Fruit fly (Drosophila melanogaster) whole organism, embryonic: ENCODE data around the gene CG14054.

Experiments
- Abd-B ChIP-seq: fragments of 200-800 bp; sonication (Bioruptor generic); optimal IDR thresholded peaks from 2 replicates; lab custom pipeline; 2018; ENCODE audit warnings: missing biosample characterization, mild to moderate bottlenecking, missing genetic modification characterization, moderate library complexity
- B-H1 ChIP-seq: fragments of 200-800 bp; sonication (Bioruptor generic); IDR thresholded peaks from 3 replicates; pipeline ENCODE4 v1.3.6; 2022; ENCODE audit warnings: missing biosample characterization, missing genetic modification characterization
- CG10565 ChIP-seq: fragments of 200-800 bp; sonication (Bioruptor generic); optimal IDR thresholded peaks from 3 replicates; lab custom pipeline; 2016; ENCODE audit warnings: missing biosample characterization, mild to moderate bottlenecking, missing genetic modification characterization
- CG10959 ChIP-seq: fragments of 200-800 bp; sonication (Bioruptor generic); IDR thresholded peaks from 2 replicates; pipeline ENCODE4 v1.3.6; 2022; ENCODE audit warnings: missing biosample characterization, missing genetic modification characterization
- CG11247 ChIP-seq: fragments of 200-800 bp; sonication (Bioruptor generic); IDR thresholded peaks from 2 replicates; pipeline ENCODE4 v1.3.6; 2022; ENCODE audit warnings: missing biosample characterization, missing genetic modification characterization
- CG12155 ChIP-seq: fragments of 200-800 bp; sonication (Bioruptor generic); optimal IDR thresholded peaks from 3 replicates; lab custom pipeline; 2016; ENCODE audit warnings: missing biosample characterization, missing genetic modification characterization
- CG13624 ChIP-seq: fragments of 200-800 bp; sonication (Bioruptor generic); optimal IDR thresholded peaks from 2 replicates; lab custom pipeline; 2016; ENCODE audit warnings: missing biosample characterization, missing genetic modification characterization
- CG13775 ChIP-seq: fragments of 200-800 bp; sonication (Bioruptor generic); optimal IDR thresholded peaks from 3 replicates; lab custom pipeline; 2017; ENCODE audit warnings: missing biosample characterization, mild to moderate bottlenecking, missing genetic modification characterization
- CG15601 ChIP-seq: fragments of 200-800 bp; sonication (Bioruptor generic); optimal IDR thresholded peaks from 3 replicates; lab custom pipeline; 2019; ENCODE audit warnings: missing biosample characterization, mild to moderate bottlenecking, missing genetic modification characterization, moderate library complexity
- CG2116 ChIP-seq: fragments of 200-800 bp; sonication (Bioruptor generic); optimal IDR thresholded peaks from 3 replicates; lab custom pipeline; 2018; ENCODE audit warnings: missing biosample characterization, mild to moderate bottlenecking, missing genetic modification characterization
- CG2712 ChIP-seq: fragments of 200-800 bp; optimal IDR thresholded peaks from 3 replicates; lab custom pipeline; 2019; ENCODE audit warnings: missing biosample characterization, mild to moderate bottlenecking, missing genetic modification characterization, moderate library complexity
- CG32772 ChIP-seq: fragments of 200-800 bp; sonication (Bioruptor generic); IDR thresholded peaks from 2 replicates; pipeline ENCODE4 v1.3.6; 2022; ENCODE audit warnings: missing biosample characterization, missing genetic modification characterization
- CG3838 ChIP-seq: fragments of 200-800 bp; sonication (Bioruptor generic); optimal IDR thresholded peaks from 3 replicates; lab custom pipeline; 2016; ENCODE audit warnings: missing biosample characterization, missing genetic modification characterization
- CG4328 ChIP-seq: fragments of 200-800 bp; sonication (Bioruptor generic); optimal IDR thresholded peaks from 3 replicates; lab custom pipeline; 2017; ENCODE audit warnings: missing biosample characterization, missing genetic modification reagents, missing genetic modification characterization
- CG6813 ChIP-seq: fragments of 200-800 bp; sonication (Bioruptor generic); optimal IDR thresholded peaks from 2 replicates; lab custom pipeline; 2017; ENCODE audit warnings: missing biosample characterization, missing genetic modification characterization, mild to moderate bottlenecking, moderate library complexity, missing genetic modification reagents
- CG7357 ChIP-seq: fragments of 200-800 bp; sonication (Bioruptor generic); IDR thresholded peaks from 3 replicates; pipeline ENCODE4 v1.3.6; 2022; ENCODE audit warnings: missing biosample characterization, missing genetic modification characterization
- CG7745 ChIP-seq: fragments of 200-800 bp; sonication (Bioruptor generic); optimal IDR thresholded peaks from 2 replicates; lab custom pipeline; 2018; ENCODE audit warnings: missing biosample characterization, mild to moderate bottlenecking, missing genetic modification characterization, moderate library complexity
- CG7963 ChIP-seq: fragments of 200-800 bp; sonication (Bioruptor generic); IDR thresholded peaks from 3 replicates; pipeline ENCODE4 v1.3.6; 2022; ENCODE audit warnings: missing biosample characterization, missing genetic modification characterization; ENCODE audit not compliant: partially characterized antibody
- Chrac-16 ChIP-seq: fragments of 200-800 bp; sonication (Bioruptor generic); optimal IDR thresholded peaks from 3 replicates; lab custom pipeline; 2016; ENCODE audit warnings: missing biosample characterization, missing genetic modification characterization
- D ChIP-seq, 2 experiments: fragments of 200-800 bp in 1 of 2; fragments of >200 bp in 1 of 2; sonication (Bioruptor generic) in 1 of 2; optimal IDR thresholded peaks; 2 replicates in 1 of 2; 3 replicates in 1 of 2; lab custom pipeline; 2017; ENCODE audit warnings: mild to moderate bottlenecking in 1 of 2, missing biosample characterization in 1 of 2, missing genetic modification characterization in 1 of 2, missing genetic modification reagents in 1 of 2
- D19B ChIP-seq: fragments of 200-800 bp; sonication (Bioruptor generic); optimal IDR thresholded peaks from 2 replicates; lab custom pipeline; 2017; ENCODE audit warnings: missing biosample characterization, mild to moderate bottlenecking, missing genetic modification characterization
- ERR ChIP-seq: fragments of 200-800 bp; sonication (Bioruptor generic); optimal IDR thresholded peaks from 2 replicates; lab custom pipeline; 2016; ENCODE audit warnings: missing biosample characterization, missing genetic modification characterization
- H2.0 ChIP-seq: fragments of 200-800 bp; sonication (Bioruptor generic); IDR thresholded peaks from 2 replicates; pipeline ENCODE4 v1.3.6; 2022; ENCODE audit warnings: missing biosample characterization, missing genetic modification characterization
- Hand ChIP-seq: fragments of 200-800 bp; sonication (Bioruptor generic); optimal IDR thresholded peaks from 2 replicates; lab custom pipeline; 2017; ENCODE audit warnings: mild to moderate bottlenecking, missing biosample characterization, missing genetic modification reagents, missing genetic modification characterization
- Hmx ChIP-seq: fragments of 200-800 bp; sonication (Bioruptor generic); optimal IDR thresholded peaks from 2 replicates; lab custom pipeline; 2016; ENCODE audit warnings: missing biosample characterization, missing genetic modification characterization
- Hr3 ChIP-seq: fragments of 200-800 bp; sonication (Bioruptor generic); optimal IDR thresholded peaks from 3 replicates; lab custom pipeline; 2016; ENCODE audit warnings: missing biosample characterization, missing genetic modification characterization
- Jarid2 ChIP-seq: fragments of 200-800 bp; sonication (Bioruptor generic); optimal IDR thresholded peaks from 3 replicates; lab custom pipeline; 2017; ENCODE audit warnings: mild to moderate bottlenecking, missing biosample characterization, missing genetic modification reagents, missing genetic modification characterization
- MBD-R2 ChIP-seq: fragments of 200-800 bp; sonication (Bioruptor generic); IDR thresholded peaks from 2 replicates; pipeline ENCODE4 v1.3.6; 2022; ENCODE audit warnings: missing biosample characterization, missing genetic modification characterization
- Nf-YC ChIP-seq: fragments of 200-800 bp; optimal IDR thresholded peaks from 3 replicates; lab custom pipeline; 2019; ENCODE audit warnings: missing biosample characterization, mild to moderate bottlenecking, missing genetic modification characterization, moderate library complexity
- Ravus ChIP-seq: fragments of 200-800 bp; sonication (Bioruptor generic); IDR thresholded peaks from 2 replicates; pipeline ENCODE4 v1.3.6; 2022; ENCODE audit warnings: missing biosample characterization, missing genetic modification characterization
- Six4 ChIP-seq: fragments of 200-800 bp; sonication (Bioruptor generic); optimal IDR thresholded peaks from 2 replicates; lab custom pipeline; 2016; ENCODE audit warnings: missing biosample characterization, missing genetic modification characterization
- Ssrp ChIP-seq: fragments of 200-800 bp; sonication (Bioruptor generic); optimal IDR thresholded peaks from 2 replicates; lab custom pipeline; 2018; ENCODE audit warnings: missing biosample characterization, mild to moderate bottlenecking, missing genetic modification characterization, moderate library complexity
- Stat92E ChIP-seq, 3 experiments: fragments of >200 bp in 2 of 3; fragments of 200-800 bp in 1 of 3; sonication (Bioruptor generic) in 1 of 3; optimal IDR thresholded peaks; 2 replicates each; lab custom pipeline; 2017 to 2019; ENCODE audit warnings: missing biosample characterization in 3 of 3, missing genetic modification characterization in 3 of 3, mild to moderate bottlenecking in 1 of 3, moderate library complexity in 1 of 3
- ash1 ChIP-seq: fragments of 200-800 bp; sonication (Bioruptor generic); optimal IDR thresholded peaks from 2 replicates; lab custom pipeline; 2018; ENCODE audit warnings: missing biosample characterization, mild to moderate bottlenecking, missing genetic modification characterization
- bigmax ChIP-seq: fragments of 200-800 bp; sonication (Bioruptor generic); optimal IDR thresholded peaks from 2 replicates; lab custom pipeline; 2018; ENCODE audit warnings: missing biosample characterization, mild to moderate bottlenecking, missing genetic modification characterization
- dati ChIP-seq: fragments of 200-800 bp; sonication (Bioruptor generic); IDR thresholded peaks from 2 replicates; pipeline ENCODE4 v1.3.6; 2022; ENCODE audit warnings: missing biosample characterization, missing genetic modification characterization
- fd3F ChIP-seq: fragments of 200-800 bp; sonication (Bioruptor generic); optimal IDR thresholded peaks from 2 replicates; lab custom pipeline; 2018; ENCODE audit warnings: missing biosample characterization, mild to moderate bottlenecking, missing genetic modification characterization, moderate library complexity
- her ChIP-seq: fragments of 200-800 bp; sonication (Bioruptor generic); optimal IDR thresholded peaks from 2 replicates; lab custom pipeline; 2016; ENCODE audit warnings: missing biosample characterization, missing genetic modification characterization
- hkb ChIP-seq, 2 experiments: fragments of 200-800 bp in 1 of 2; fragments of >200 bp in 1 of 2; sonication (Bioruptor generic) in 1 of 2; IDR thresholded peaks in 1 of 2; optimal IDR thresholded peaks in 1 of 2; 2 replicates each; pipeline versions ENCODE4 v1.3.6 to Lab custom; 2017 to 2022; ENCODE audit warnings: missing biosample characterization in 1 of 2, missing genetic modification characterization in 1 of 2
- ind ChIP-seq: fragments of 200-800 bp; sonication (Bioruptor generic); optimal IDR thresholded peaks from 3 replicates; lab custom pipeline; 2016; ENCODE audit warnings: missing biosample characterization, missing genetic modification characterization
- lmd ChIP-seq: fragments of 200-800 bp; sonication (Bioruptor generic); IDR thresholded peaks from 2 replicates; pipeline ENCODE4 v1.3.6; 2022; ENCODE audit warnings: missing biosample characterization, missing genetic modification characterization
- repo ChIP-seq: fragments of 200-800 bp; sonication (Bioruptor generic); optimal IDR thresholded peaks from 2 replicates; lab custom pipeline; 2016; ENCODE audit warnings: missing biosample characterization, missing genetic modification characterization
- sens-2 ChIP-seq: fragments of 200-800 bp; sonication (Bioruptor generic); IDR thresholded peaks from 2 replicates; pipeline ENCODE4 v1.3.6; 2022; ENCODE audit warnings: missing biosample characterization, missing genetic modification characterization
- shn ChIP-seq: fragments of 200-800 bp; sonication (Bioruptor generic); optimal IDR thresholded peaks from 3 replicates; lab custom pipeline; 2016; ENCODE audit warnings: missing biosample characterization, missing genetic modification characterization
- sim ChIP-seq: fragments of 200-800 bp; sonication (Bioruptor generic); IDR thresholded peaks from 2 replicates; pipeline ENCODE4 v1.3.6; 2022; ENCODE audit warnings: missing biosample characterization, missing genetic modification characterization
- stc ChIP-seq: fragments of 200-800 bp; sonication (Bioruptor generic); IDR thresholded peaks from 2 replicates; pipeline ENCODE4 v1.3.6; 2022; ENCODE audit warnings: missing biosample characterization, missing genetic modification characterization
- zen ChIP-seq: fragments of 200-800 bp; sonication (Bioruptor generic); optimal IDR thresholded peaks from 3 replicates; lab custom pipeline; 2018; ENCODE audit warnings: missing biosample characterization, mild to moderate bottlenecking, missing genetic modification characterization, moderate library complexity

The CG14054 gene

dm6 chrX:2087501-2087900 lies 21.3 kb upstream of the CG14054 start (continued):
- TF ChIP-seq Hand (GFP tag; lab: Kevin White, UChicago) (no peak), CG32772 (peak; percentile 65), shn (GFP tag; lab: Kevin White, UChicago) (peak; percentile 5), sens-2 (GFP tag; lab: Robert Waterston, UW) (no peak), CG10565 (GFP tag; lab: Kevin White, UChicago) (no peak), hkb (optimal IDR thresholded peaks at IDR 0.05; lab: Kevin White, UChicago) (no peak), hkb (GFP tag; IDR thresholded peaks at IDR 0.05; lab: Robert Waterston, UW) (peak; percentile 75)
- TF ChIP-seq, all 482 proteins: peak for 250

dm6 chrX:2083678-2084162 lies 17.6 kb upstream of the CG14054 start:
- TF ChIP-seq CG7357 (GFP tag; lab: Robert Waterston, UW) (peak; percentile 76), repo (peak; percentile 69), CG2116 (GFP tag; lab: Kevin White, UChicago) (peak; percentile 57), Ravus (GFP tag; lab: Robert Waterston, UW) (peak; percentile 37), CG15601 (tag; lab: Kevin White, UChicago) (peak; percentile 69), D (optimal IDR thresholded peaks at IDR 0.05; lab: Kevin White, UChicago) (no peak), D (GFP tag; optimal IDR thresholded peaks at IDR 0.05; lab: Kevin White, UChicago) (peak; percentile 77), Nf-YC (peak; percentile 37), B-H1 (GFP tag; lab: Robert Waterston, UW) (peak; percentile 79), Stat92E (GFP tag; optimal IDR thresholded peaks at IDR 0.05; lab: Kevin White, UChicago) (peak in 1 of 3 experiments; percentile 51), H2.0 (peak; percentile 82), zen (tag; lab: Kevin White, UChicago) (no peak), CG7963 (no peak), stc (GFP tag; lab: Robert Waterston, UW) (peak; percentile 88), CG13775 (peak; percentile 60), ERR (GFP tag; lab: Kevin White, UChicago) (peak; percentile 63), dati (GFP tag; lab: Robert Waterston, UW) (peak; percentile 62), MBD-R2 (GFP tag; lab: Robert Waterston, UW) (peak; percentile 41; the same call in 1 of the 2 replicates), CG7745 (tag; lab: Kevin White, UChicago) (no peak), bigmax (GFP tag; lab: Kevin White, UChicago) (peak; percentile 59), CG4328 (GFP tag; lab: Kevin White, UChicago) (peak; percentile 8), CG2712 (tag; lab: Kevin White, UChicago) (peak; percentile 88), Chrac-16 (GFP tag; lab: Kevin White, UChicago) (peak; percentile 81), lmd (GFP tag; lab: Robert Waterston, UW) (peak; percentile 89), sim (GFP tag; lab: Robert Waterston, UW) (peak; percentile 46; the same call in 1 of the 2 replicates), CG11247 (GFP tag; lab: Robert Waterston, UW) (peak; percentile 70), ash1 (GFP tag; lab: Kevin White, UChicago) (no peak), CG3838 (GFP tag; lab: Kevin White, UChicago) (peak; percentile 9), her (GFP tag; lab: Kevin White, UChicago) (peak; percentile 87), fd3F (peak; percentile 53), D19B (GFP tag; lab: Kevin White, UChicago) (peak; percentile 97), CG12155 (GFP tag; lab: Kevin White, UChicago) (peak; percentile 63), Hr3 (peak; percentile 80), ind (GFP tag; lab: Kevin White, UChicago) (peak; percentile 83), Six4 (GFP tag; lab: Kevin White, UChicago) (peak; percentile 84), Abd-B (peak; percentile 77), Hmx (GFP tag; lab: Kevin White, UChicago) (no peak), Jarid2 (GFP tag; lab: Kevin White, UChicago) (peak; percentile 57), CG10959 (GFP tag; lab: Robert Waterston, UW) (peak; percentile 78), CG6813 (GFP tag; lab: Kevin White, UChicago) (peak; percentile 66), Hand (GFP tag; lab: Kevin White, UChicago) (peak; percentile 10), Ssrp (peak; percentile 75), CG13624 (peak; percentile 68)
